Fruit fly (Drosophila melanogaster) whole organism, embryonic: Measurements from ENCODE around the gene N.

Source experiments
- Atf6 ChIP-seq: fragments of 200-800 bp; sonication (Bioruptor generic); IDR thresholded peaks from 2 replicates; pipeline ENCODE4 v1.3.6; 2022; ENCODE audit warnings: missing biosample characterization, missing genetic modification characterization
- B-H1 ChIP-seq: fragments of 200-800 bp; sonication (Bioruptor generic); IDR thresholded peaks from 3 replicates; pipeline ENCODE4 v1.3.6; 2022; ENCODE audit warnings: missing biosample characterization, missing genetic modification characterization
- BtbVII ChIP-seq: fragments of 200-800 bp; sonication (Bioruptor generic); optimal IDR thresholded peaks from 3 replicates; lab custom pipeline; 2017; ENCODE audit warnings: missing biosample characterization, mild to moderate bottlenecking, missing genetic modification characterization
- CG10274 ChIP-seq: fragments of 200-800 bp; sonication (Bioruptor generic); optimal IDR thresholded peaks from 3 replicates; lab custom pipeline; 2017; ENCODE audit warnings: missing biosample characterization, mild to moderate bottlenecking, missing genetic modification characterization
- CG10959 ChIP-seq: fragments of 200-800 bp; sonication (Bioruptor generic); IDR thresholded peaks from 2 replicates; pipeline ENCODE4 v1.3.6; 2022; ENCODE audit warnings: missing biosample characterization, missing genetic modification characterization
- CG13424 ChIP-seq: fragments of 200-800 bp; sonication (Bioruptor generic); optimal IDR thresholded peaks from 2 replicates; lab custom pipeline; 2019; ENCODE audit warnings: missing biosample characterization, mild to moderate bottlenecking, missing genetic modification characterization, moderate library complexity
- CG16863 ChIP-seq: fragments of 200-800 bp; sonication (Bioruptor generic); optimal IDR thresholded peaks from 3 replicates; lab custom pipeline; 2016; ENCODE audit warnings: missing biosample characterization, missing genetic modification characterization
- CG17359 ChIP-seq: fragments of 200-800 bp; sonication (Bioruptor generic); optimal IDR thresholded peaks from 3 replicates; lab custom pipeline; 2018; ENCODE audit warnings: missing biosample characterization, mild to moderate bottlenecking, missing genetic modification characterization, moderate library complexity
- CG17912 ChIP-seq: fragments of 200-800 bp; sonication (Bioruptor generic); optimal IDR thresholded peaks from 2 replicates; lab custom pipeline; 2018; ENCODE audit warnings: missing biosample characterization, mild to moderate bottlenecking, missing genetic modification characterization
- CG31388 ChIP-seq: fragments of 200-800 bp; sonication (Bioruptor generic); optimal IDR thresholded peaks from 2 replicates; lab custom pipeline; 2016; ENCODE audit warnings: missing biosample characterization, missing genetic modification characterization
- CG32772 ChIP-seq: fragments of 200-800 bp; sonication (Bioruptor generic); IDR thresholded peaks from 2 replicates; pipeline ENCODE4 v1.3.6; 2022; ENCODE audit warnings: missing biosample characterization, missing genetic modification characterization
- CG4328 ChIP-seq: fragments of 200-800 bp; sonication (Bioruptor generic); optimal IDR thresholded peaks from 3 replicates; lab custom pipeline; 2017; ENCODE audit warnings: missing biosample characterization, missing genetic modification reagents, missing genetic modification characterization
- CG4707 ChIP-seq: fragments of 200-800 bp; sonication (Bioruptor generic); optimal IDR thresholded peaks from 2 replicates; lab custom pipeline; 2018; ENCODE audit warnings: missing biosample characterization, mild to moderate bottlenecking, missing genetic modification characterization, moderate library complexity
- CG6254 ChIP-seq: fragments of 200-800 bp; sonication (Bioruptor generic); optimal IDR thresholded peaks from 3 replicates; lab custom pipeline; 2017; ENCODE audit warnings: mild to moderate bottlenecking, missing biosample characterization, missing genetic modification reagents, missing genetic modification characterization
- CG6813 ChIP-seq: fragments of 200-800 bp; sonication (Bioruptor generic); optimal IDR thresholded peaks from 2 replicates; lab custom pipeline; 2017; ENCODE audit warnings: missing biosample characterization, missing genetic modification characterization, mild to moderate bottlenecking, moderate library complexity, missing genetic modification reagents
- CG7786 ChIP-seq: fragments of 200-800 bp; sonication (Bioruptor generic); optimal IDR thresholded peaks from 2 replicates; lab custom pipeline; 2016; ENCODE audit warnings: missing biosample characterization, missing genetic modification characterization
- CG7928 ChIP-seq: fragments of 200-800 bp; sonication (Bioruptor generic); optimal IDR thresholded peaks from 2 replicates; lab custom pipeline; 2017; ENCODE audit warnings: missing biosample characterization, mild to moderate bottlenecking, missing genetic modification characterization
- CG8089 ChIP-seq: fragments of 200-800 bp; sonication (Bioruptor generic); optimal IDR thresholded peaks from 3 replicates; lab custom pipeline; 2016; ENCODE audit warnings: missing biosample characterization, missing genetic modification characterization
- CG8765 ChIP-seq: fragments of 200-800 bp; sonication (Bioruptor generic); IDR thresholded peaks from 2 replicates; pipeline ENCODE4 v1.3.6; 2022; ENCODE audit warnings: missing biosample characterization, missing genetic modification characterization
- CG9437 ChIP-seq: fragments of 200-800 bp; sonication (Bioruptor generic); optimal IDR thresholded peaks from 2 replicates; lab custom pipeline; 2018; ENCODE audit warnings: missing biosample characterization, mild to moderate bottlenecking, missing genetic modification characterization
- CG9876 ChIP-seq: fragments of 200-800 bp; sonication (Bioruptor generic); optimal IDR thresholded peaks from 2 replicates; lab custom pipeline; 2016; ENCODE audit warnings: missing biosample characterization, missing genetic modification characterization
- Camta ChIP-seq: fragments of 200-800 bp; sonication (Bioruptor generic); optimal IDR thresholded peaks from 2 replicates; lab custom pipeline; 2016; ENCODE audit warnings: missing biosample characterization, missing genetic modification characterization
- CkIIα-i1 ChIP-seq: fragments of 200-800 bp; sonication (Bioruptor generic); IDR thresholded peaks from 2 replicates; pipeline ENCODE4 v1.3.6; 2022; ENCODE audit warnings: missing biosample characterization, missing genetic modification characterization
- D19A ChIP-seq: fragments of 200-800 bp; optimal IDR thresholded peaks from 3 replicates; lab custom pipeline; 2019; ENCODE audit warnings: missing biosample characterization, mild to moderate bottlenecking, missing genetic modification characterization, moderate library complexity
- Hr3 ChIP-seq: fragments of 200-800 bp; sonication (Bioruptor generic); optimal IDR thresholded peaks from 3 replicates; lab custom pipeline; 2016; ENCODE audit warnings: missing biosample characterization, missing genetic modification characterization
- Mrtf ChIP-seq: fragments of 200-800 bp; sonication (Bioruptor generic); IDR thresholded peaks from 3 replicates; pipeline ENCODE4 v1.3.6; 2022; ENCODE audit warnings: missing biosample characterization, missing genetic modification characterization
- NK7.1 ChIP-seq: fragments of 200-800 bp; sonication (Bioruptor generic); optimal IDR thresholded peaks from 3 replicates; lab custom pipeline; 2016; ENCODE audit warnings: missing biosample characterization, missing genetic modification characterization
- Opbp ChIP-seq: fragments of 200-800 bp; sonication (Bioruptor generic); IDR thresholded peaks from 3 replicates; pipeline ENCODE4 v1.3.6; 2022; ENCODE audit warnings: missing biosample characterization, missing genetic modification characterization; ENCODE audit not compliant: partially characterized antibody
- Scr ChIP-seq: fragments of 200-800 bp; sonication (Bioruptor generic); IDR thresholded peaks from 2 replicates; pipeline ENCODE4 v1.3.6; 2022; ENCODE audit warnings: missing biosample characterization, missing genetic modification characterization; ENCODE audit not compliant: partially characterized antibody
- Ssrp ChIP-seq: fragments of 200-800 bp; sonication (Bioruptor generic); optimal IDR thresholded peaks from 2 replicates; lab custom pipeline; 2018; ENCODE audit warnings: missing biosample characterization, mild to moderate bottlenecking, missing genetic modification characterization, moderate library complexity
- ato ChIP-seq: fragments of 200-800 bp; sonication (Bioruptor generic); IDR thresholded peaks from 2 replicates; pipeline ENCODE4 v1.3.6; 2022; ENCODE audit warnings: missing biosample characterization, missing genetic modification characterization; ENCODE audit not compliant: partially characterized antibody
- az2 ChIP-seq: fragments of 200-800 bp; sonication (Bioruptor generic); optimal IDR thresholded peaks from 3 replicates; lab custom pipeline; 2016; ENCODE audit warnings: missing biosample characterization, missing genetic modification characterization
- bcd ChIP-seq: fragments of 200-800 bp; sonication (Bioruptor generic); optimal IDR thresholded peaks from 2 replicates; lab custom pipeline; 2017; ENCODE audit warnings: missing biosample characterization, mild to moderate bottlenecking, missing genetic modification characterization
- btn ChIP-seq: fragments of 200-800 bp; sonication (Bioruptor generic); optimal IDR thresholded peaks from 2 replicates; lab custom pipeline; 2016; ENCODE audit warnings: missing biosample characterization, missing genetic modification characterization
- chinmo ChIP-seq: fragments of 200-800 bp; sonication (Bioruptor generic); IDR thresholded peaks from 4 replicates; pipeline ENCODE4 v1.3.6; 2022; ENCODE audit warnings: missing biosample characterization, missing genetic modification characterization; ENCODE audit not compliant: partially characterized antibody
- eyg ChIP-seq: fragments of 200-800 bp; sonication (Bioruptor generic); optimal IDR thresholded peaks from 3 replicates; lab custom pipeline; 2016; ENCODE audit warnings: missing biosample characterization, missing genetic modification characterization
- lmd ChIP-seq: fragments of 200-800 bp; sonication (Bioruptor generic); IDR thresholded peaks from 2 replicates; pipeline ENCODE4 v1.3.6; 2022; ENCODE audit warnings: missing biosample characterization, missing genetic modification characterization
- nom ChIP-seq: fragments of 200-800 bp; sonication (Bioruptor generic); optimal IDR thresholded peaks from 2 replicates; lab custom pipeline; 2017; ENCODE audit warnings: missing biosample characterization, missing genetic modification characterization, mild to moderate bottlenecking, moderate library complexity, missing genetic modification reagents
- odd ChIP-seq: fragments of 200-800 bp; sonication (Bioruptor generic); optimal IDR thresholded peaks from 2 replicates; lab custom pipeline; 2017; ENCODE audit warnings: missing biosample characterization, mild to moderate bottlenecking, missing genetic modification characterization
- pfk ChIP-seq: fragments of 200-800 bp; sonication (Bioruptor generic); optimal IDR thresholded peaks from 2 replicates; lab custom pipeline; 2018; ENCODE audit warnings: missing biosample characterization, mild to moderate bottlenecking, missing genetic modification characterization, moderate library complexity
- row ChIP-seq: fragments of 200-800 bp; sonication (Bioruptor generic); IDR thresholded peaks from 3 replicates; pipeline ENCODE4 v1.3.6; 2022; ENCODE audit warnings: missing biosample characterization, missing genetic modification characterization
- scrt ChIP-seq: fragments of 200-800 bp; sonication (Bioruptor generic); optimal IDR thresholded peaks from 2 replicates; lab custom pipeline; 2018; ENCODE audit warnings: missing biosample characterization, mild to moderate bottlenecking, missing genetic modification characterization, moderate library complexity
- sd ChIP-seq: fragments of 200-800 bp; sonication (Bioruptor generic); optimal IDR thresholded peaks from 3 replicates; lab custom pipeline; 2018; ENCODE audit warnings: missing biosample characterization, mild to moderate bottlenecking, missing genetic modification characterization, moderate library complexity
- sens-2 ChIP-seq: fragments of 200-800 bp; sonication (Bioruptor generic); IDR thresholded peaks from 2 replicates; pipeline ENCODE4 v1.3.6; 2022; ENCODE audit warnings: missing biosample characterization, missing genetic modification characterization
- stwl ChIP-seq: fragments of 200-800 bp; sonication (Bioruptor generic); optimal IDR thresholded peaks from 3 replicates; lab custom pipeline; 2018; ENCODE audit warnings: missing biosample characterization, mild to moderate bottlenecking, missing genetic modification characterization, moderate library complexity
- sug ChIP-seq: fragments of 200-800 bp; optimal IDR thresholded peaks from 2 replicates; lab custom pipeline; 2019; ENCODE audit warnings: missing biosample characterization, mild to moderate bottlenecking, missing genetic modification characterization, moderate library complexity
- twi ChIP-seq: fragments of 200-800 bp; optimal IDR thresholded peaks from 2 replicates; lab custom pipeline; 2019; ENCODE audit warnings: missing biosample characterization, mild to moderate bottlenecking, missing genetic modification characterization, moderate library complexity
- zf30C ChIP-seq: fragments of 200-800 bp; sonication (Bioruptor generic); optimal IDR thresholded peaks from 3 replicates; lab custom pipeline; 2018; ENCODE audit warnings: missing biosample characterization, mild to moderate bottlenecking, missing genetic modification characterization

Gene N

dm6 chrX:3205887-3206794 lies 71.5 kb downstream of the N start (continued):
- TF ChIP-seq chinmo (GFP tag; lab: Robert Waterston, UW) (0 out of 4 replicates have a peak, but pooled peaks have one; percentile 27), CG6813 (GFP tag; lab: Kevin White, UChicago) (peak; percentile 79), az2 (peak; percentile 54), stwl (tag; lab: Kevin White, UChicago) (no peak), NK7.1 (GFP tag; lab: Kevin White, UChicago) (peak; percentile 54), odd (GFP tag; lab: Kevin White, UChicago) (peak; percentile 31), CG9876 (peak; percentile 30), CG4328 (GFP tag; lab: Kevin White, UChicago) (no peak), eyg (GFP tag; lab: Kevin White, UChicago) (peak; percentile 10), nom (GFP tag; lab: Kevin White, UChicago) (no peak), pfk (GFP tag; lab: Kevin White, UChicago) (no peak), ato (GFP tag; lab: Robert Waterston, UW) (no peak), Camta (peak; percentile 29), CG7786 (GFP tag; lab: Kevin White, UChicago) (peak; percentile 68), CG10959 (GFP tag; lab: Robert Waterston, UW) (peak; percentile 21; the same call in 1 of the 2 replicates), Opbp (GFP tag; lab: Robert Waterston, UW) (no peak), Scr (GFP tag; lab: Robert Waterston, UW) (no peak), CG9437 (GFP tag; lab: Kevin White, UChicago) (peak; percentile 8), sens-2 (GFP tag; lab: Robert Waterston, UW) (peak; percentile 53; the same call in 1 of the 2 replicates), CG6254 (GFP tag; lab: Kevin White, UChicago) (peak; percentile 32), BtbVII (GFP tag; lab: Kevin White, UChicago) (peak; percentile 76), B-H1 (GFP tag; lab: Robert Waterston, UW) (peak; percentile 62), CG31388 (GFP tag; lab: Kevin White, UChicago) (no peak), bcd (peak; percentile 45), CG8765 (GFP tag; lab: Robert Waterston, UW) (no peak), sd (tag; lab: Kevin White, UChicago) (peak; percentile 8), lmd (peak; percentile 75), CG8089 (GFP tag; lab: Kevin White, UChicago) (peak; percentile 43), Atf6 (peak; percentile 84), zf30C (GFP tag; lab: Kevin White, UChicago) (peak; percentile 11), row (GFP tag; lab: Robert Waterston, UW) (peak; percentile 77), CG32772 (GFP tag; lab: Robert Waterston, UW) (peak; percentile 77), twi (no peak), sug (tag; lab: Kevin White, UChicago) (no peak), CG7928 (no peak), D19A (tag; lab: Kevin White, UChicago) (peak; percentile 11), Ssrp (peak; percentile 36), CG17912 (GFP tag; lab: Kevin White, UChicago) (no peak), Mrtf (peak; percentile 63; the same call in 2 of the 3 replicates), CG13424 (tag; lab: Kevin White, UChicago) (peak; percentile 64), btn (GFP tag; lab: Kevin White, UChicago) (peak; percentile 19), CkIIα-i1 (GFP tag; lab: Robert Waterston, UW) (peak; percentile 28; the same call in 1 of the 2 replicates), CG17359 (tag; lab: Kevin White, UChicago) (peak; percentile 75), CG16863 (peak; percentile 58), CG4707 (no peak), Hr3 (GFP tag; lab: Kevin White, UChicago) (peak; percentile 53), CG10274 (peak; percentile 18), scrt (GFP tag; lab: Kevin White, UChicago) (peak; percentile 62)
